Worm (Caenorhabditis elegans): Measurements from ENCODE around the gene fbxc-22.

- TF ChIP-seq him-1 (tag; optimal IDR thresholded peaks at IDR 0.05) = no peak
- no peak for TF ChIP-seq W03F9.2 (tag; optimal IDR thresholded peaks at IDR 0.05)
Observed at ce11 chrII:1719153-1719552, 28.2 kb upstream of the fbxc-22 start, which contains the start of gene fbxb-48.

Data from whole organism, L4/young adult.